Worm (Caenorhabditis elegans): Measurements from ENCODE around the gene unc-60.

DNA sequence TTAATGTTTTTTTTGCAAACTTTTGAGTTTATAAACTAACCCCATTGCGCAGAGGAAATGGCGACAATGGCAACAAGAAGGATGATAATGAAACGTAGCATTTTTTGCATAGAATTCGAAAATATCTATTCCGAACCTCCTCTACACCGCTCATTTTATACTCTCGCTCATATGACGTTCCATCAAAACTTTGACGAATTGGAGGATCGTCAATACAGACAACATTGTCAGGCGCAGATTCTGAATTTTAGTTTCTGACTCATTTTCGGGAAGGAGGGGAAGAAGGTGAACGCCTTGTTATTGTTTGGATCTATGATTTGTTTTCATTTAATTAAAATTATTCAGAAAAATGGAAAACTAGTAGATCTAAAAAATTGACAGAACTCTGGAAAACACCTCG lies 30.7 kb upstream of the unc-60 start, which contains the start of gene cnc-1:
- TF ChIP-seq ceh-6 (GFP tag; optimal IDR thresholded peaks at IDR 0.05), result no peak
- TF ChIP-seq K09A11.1 (tag; optimal IDR thresholded peaks at IDR 0.05; ENCODE audit: insufficient read depth), result no peak
- no peak for TF ChIP-seq unc-86 (tag; optimal IDR thresholded peaks at IDR 0.05)
- no peak for TF ChIP-seq pha-4 (tag; optimal IDR thresholded peaks at IDR 0.05)
- TF ChIP-seq npax-4 (tag; optimal IDR thresholded peaks at IDR 0.05), result no peak
- no peak for TF ChIP-seq nhr-232 (tag; optimal IDR thresholded peaks at IDR 0.05)
- TF ChIP-seq ztf-16 (tag; optimal IDR thresholded peaks at IDR 0.05), result no peak
- no peak for TF ChIP-seq tbx-7 (tag; optimal IDR thresholded peaks at IDR 0.05)
- TF ChIP-seq fkh-10 (GFP tag; optimal IDR thresholded peaks at IDR 0.05), result no peak
- no peak for TF ChIP-seq ahr-1 (tag; optimal IDR thresholded peaks at IDR 0.05)
- no peak for TF ChIP-seq ceh-22 (tag; optimal IDR thresholded peaks at IDR 0.05)
- no peak for TF ChIP-seq che-1 (tag; optimal IDR thresholded peaks at IDR 0.05)
